Fruit fly (Drosophila melanogaster) whole organism, embryonic: ENCODE data around the gene Ir25a.
A peak's percentile ranks its signal among the peaks of the same experiment; 100 is the strongest.

Experiments
- Bgb ChIP-seq: fragments of 200-800 bp; sonication (Bioruptor generic); IDR thresholded peaks from 2 replicates; pipeline ENCODE4 v1.3.6; 2022; ENCODE audit warnings: missing biosample characterization, missing genetic modification characterization; ENCODE audit not compliant: partially characterized antibody
- C15 ChIP-seq: fragments of 200-800 bp; sonication (Bioruptor generic); IDR thresholded peaks from 3 replicates; pipeline ENCODE4 v1.3.6; 2022; ENCODE audit warnings: missing biosample characterization, missing genetic modification characterization
- CG10267 ChIP-seq: fragments of 200-800 bp; sonication (Bioruptor generic); optimal IDR thresholded peaks from 2 replicates; lab custom pipeline; 2018; ENCODE audit warnings: missing biosample characterization, mild to moderate bottlenecking, missing genetic modification characterization, moderate library complexity
- CG11695 ChIP-seq: fragments of 200-800 bp; sonication (Bioruptor generic); IDR thresholded peaks from 3 replicates; pipeline ENCODE4 v1.3.6; 2022; ENCODE audit warnings: missing biosample characterization, missing genetic modification characterization
- CG13123 ChIP-seq: fragments of 200-800 bp; sonication (Bioruptor generic); optimal IDR thresholded peaks from 2 replicates; lab custom pipeline; 2016; ENCODE audit warnings: missing biosample characterization, missing genetic modification characterization
- CG14860 ChIP-seq: fragments of 200-800 bp; sonication (Bioruptor generic); IDR thresholded peaks from 3 replicates; pipeline ENCODE4 v1.3.6; 2022; ENCODE audit warnings: missing biosample characterization, missing genetic modification characterization; ENCODE audit not compliant: partially characterized antibody
- CG17359 ChIP-seq: fragments of 200-800 bp; sonication (Bioruptor generic); optimal IDR thresholded peaks from 3 replicates; lab custom pipeline; 2018; ENCODE audit warnings: missing biosample characterization, mild to moderate bottlenecking, missing genetic modification characterization, moderate library complexity
- CG17829 ChIP-seq: fragments of 200-800 bp; optimal IDR thresholded peaks from 2 replicates; lab custom pipeline; 2019; ENCODE audit warnings: missing biosample characterization, mild to moderate bottlenecking, missing genetic modification characterization, moderate library complexity
- CG2116 ChIP-seq: fragments of 200-800 bp; sonication (Bioruptor generic); optimal IDR thresholded peaks from 3 replicates; lab custom pipeline; 2018; ENCODE audit warnings: missing biosample characterization, mild to moderate bottlenecking, missing genetic modification characterization
- CG2875 ChIP-seq: fragments of 200-800 bp; sonication (Bioruptor generic); optimal IDR thresholded peaks from 2 replicates; lab custom pipeline; 2017; ENCODE audit warnings: missing biosample characterization, mild to moderate bottlenecking, missing genetic modification characterization, missing genetic modification reagents
- CG34224 ChIP-seq: fragments of 200-800 bp; sonication (Bioruptor generic); IDR thresholded peaks from 3 replicates; pipeline ENCODE4 v1.3.6; 2022; ENCODE audit warnings: missing biosample characterization, missing genetic modification characterization; ENCODE audit not compliant: partially characterized antibody
- CG4617 ChIP-seq: fragments of 200-800 bp; sonication (Bioruptor generic); optimal IDR thresholded peaks from 3 replicates; lab custom pipeline; 2016; ENCODE audit warnings: missing biosample characterization, missing genetic modification characterization, borderline replicate concordance
- CG4854 ChIP-seq: fragments of 200-800 bp; sonication (Bioruptor generic); optimal IDR thresholded peaks from 2 replicates; lab custom pipeline; 2016; ENCODE audit warnings: missing biosample characterization, missing genetic modification characterization, inconsistent platforms
- CG6254 ChIP-seq: fragments of 200-800 bp; sonication (Bioruptor generic); optimal IDR thresholded peaks from 3 replicates; lab custom pipeline; 2017; ENCODE audit warnings: mild to moderate bottlenecking, missing biosample characterization, missing genetic modification reagents, missing genetic modification characterization
- CG6683 ChIP-seq: fragments of 200-800 bp; sonication (Bioruptor generic); optimal IDR thresholded peaks from 2 replicates; lab custom pipeline; 2017; ENCODE audit warnings: missing biosample characterization, mild to moderate bottlenecking, missing genetic modification characterization, missing genetic modification reagents
- CG7987 ChIP-seq: fragments of 200-800 bp; sonication (Bioruptor generic); optimal IDR thresholded peaks from 2 replicates; lab custom pipeline; 2018; ENCODE audit warnings: missing biosample characterization, mild to moderate bottlenecking, missing genetic modification characterization, moderate library complexity
- CG8924 ChIP-seq: fragments of 200-800 bp; optimal IDR thresholded peaks from 3 replicates; lab custom pipeline; 2019; ENCODE audit warnings: missing biosample characterization, mild to moderate bottlenecking, missing genetic modification characterization, moderate library complexity
- CG9797 ChIP-seq: fragments of 200-800 bp; sonication (Bioruptor generic); optimal IDR thresholded peaks from 3 replicates; lab custom pipeline; 2018; ENCODE audit warnings: missing biosample characterization, mild to moderate bottlenecking, missing genetic modification characterization
- Dek ChIP-seq: fragments of 200-800 bp; sonication (Bioruptor generic); optimal IDR thresholded peaks from 3 replicates; lab custom pipeline; 2019; ENCODE audit warnings: missing biosample characterization, mild to moderate bottlenecking, missing genetic modification characterization, moderate library complexity
- Dp ChIP-seq: fragments of 200-800 bp; sonication (Bioruptor generic); optimal IDR thresholded peaks from 2 replicates; lab custom pipeline; 2018; ENCODE audit warnings: missing biosample characterization, mild to moderate bottlenecking, missing genetic modification characterization, moderate library complexity
- E2f1 ChIP-seq: fragments of 200-800 bp; sonication (Bioruptor generic); IDR thresholded peaks from 2 replicates; pipeline ENCODE4 v1.3.6; 2022; ENCODE audit warnings: missing biosample characterization, missing genetic modification characterization
- E2f2 ChIP-seq: fragments of 200-800 bp; sonication (Bioruptor generic); IDR thresholded peaks from 2 replicates; pipeline ENCODE4 v1.3.6; 2022; ENCODE audit warnings: missing biosample characterization, missing genetic modification characterization
- NC2β ChIP-seq: fragments of 200-800 bp; sonication (Bioruptor generic); optimal IDR thresholded peaks from 2 replicates; lab custom pipeline; 2016; ENCODE audit warnings: missing biosample characterization, missing genetic modification characterization
- YL-1 ChIP-seq: fragments of 200-800 bp; sonication (Bioruptor generic); optimal IDR thresholded peaks from 3 replicates; lab custom pipeline; 2017; ENCODE audit warnings: missing biosample characterization, mild to moderate bottlenecking, missing genetic modification characterization
- ash1 ChIP-seq: fragments of 200-800 bp; sonication (Bioruptor generic); optimal IDR thresholded peaks from 2 replicates; lab custom pipeline; 2018; ENCODE audit warnings: missing biosample characterization, mild to moderate bottlenecking, missing genetic modification characterization
- az2 ChIP-seq: fragments of 200-800 bp; sonication (Bioruptor generic); optimal IDR thresholded peaks from 3 replicates; lab custom pipeline; 2016; ENCODE audit warnings: missing biosample characterization, missing genetic modification characterization
- bab2 ChIP-seq: fragments of 200-800 bp; sonication (Bioruptor generic); optimal IDR thresholded peaks from 2 replicates; lab custom pipeline; 2016; ENCODE audit warnings: missing biosample characterization, missing genetic modification characterization
- bbx ChIP-seq: fragments of 200-800 bp; sonication (Bioruptor generic); IDR thresholded peaks from 2 replicates; pipeline ENCODE4 v1.3.6; 2022; ENCODE audit warnings: missing biosample characterization, missing genetic modification characterization; ENCODE audit not compliant: partially characterized antibody
- cato ChIP-seq: fragments of 200-800 bp; sonication (Bioruptor generic); optimal IDR thresholded peaks from 2 replicates; lab custom pipeline; 2016; ENCODE audit warnings: missing biosample characterization, missing genetic modification characterization, borderline replicate concordance
- crc ChIP-seq: fragments of 200-800 bp; sonication (Bioruptor generic); optimal IDR thresholded peaks from 2 replicates; lab custom pipeline; 2016; ENCODE audit warnings: missing biosample characterization, missing genetic modification characterization
- crol ChIP-seq: fragments of 200-800 bp; sonication (Bioruptor generic); IDR thresholded peaks from 2 replicates; pipeline ENCODE4 v1.3.6; 2022; ENCODE audit warnings: missing biosample characterization, missing genetic modification characterization
- dan ChIP-seq: fragments of 200-800 bp; sonication (Bioruptor generic); IDR thresholded peaks from 2 replicates; pipeline ENCODE4 v1.3.6; 2022; ENCODE audit warnings: missing biosample characterization, missing genetic modification characterization
- danr ChIP-seq: fragments of 200-800 bp; sonication (Bioruptor generic); IDR thresholded peaks from 2 replicates; pipeline ENCODE4 v1.3.6; 2022; ENCODE audit warnings: missing biosample characterization, missing genetic modification characterization
- gcm ChIP-seq: fragments of 200-800 bp; sonication (Bioruptor generic); optimal IDR thresholded peaks from 2 replicates; lab custom pipeline; 2019; ENCODE audit warnings: missing biosample characterization, mild to moderate bottlenecking, missing genetic modification characterization, moderate library complexity
- ham ChIP-seq: fragments of 200-800 bp; sonication (Bioruptor generic); IDR thresholded peaks from 2 replicates; pipeline ENCODE4 v1.3.6; 2022; ENCODE audit warnings: missing biosample characterization, missing genetic modification characterization
- hb ChIP-seq: fragments of 200-800 bp; sonication (Bioruptor generic); IDR thresholded peaks from 3 replicates; pipeline ENCODE4 v1.3.6; 2022; ENCODE audit warnings: missing biosample characterization, missing genetic modification characterization; ENCODE audit not compliant: partially characterized antibody
- inv ChIP-seq: fragments of 200-800 bp; sonication (Bioruptor generic); IDR thresholded peaks from 2 replicates; pipeline ENCODE4 v1.3.6; 2022; ENCODE audit warnings: missing biosample characterization, missing genetic modification characterization; ENCODE audit not compliant: partially characterized antibody
- knrl ChIP-seq: fragments of 200-800 bp; sonication (Bioruptor generic); IDR thresholded peaks from 3 replicates; pipeline ENCODE4 v1.3.6; 2022; ENCODE audit warnings: missing biosample characterization, missing genetic modification characterization; ENCODE audit not compliant: partially characterized antibody
- lab ChIP-seq: fragments of 200-800 bp; sonication (Bioruptor generic); optimal IDR thresholded peaks from 3 replicates; lab custom pipeline; 2017; ENCODE audit warnings: missing biosample characterization, missing genetic modification characterization, mild to moderate bottlenecking, moderate library complexity, missing genetic modification reagents
- pzg ChIP-seq: fragments of 200-800 bp; sonication (Bioruptor generic); optimal IDR thresholded peaks from 3 replicates; lab custom pipeline; 2018; ENCODE audit warnings: missing biosample characterization, mild to moderate bottlenecking, missing genetic modification characterization, moderate library complexity
- repo ChIP-seq: fragments of 200-800 bp; sonication (Bioruptor generic); optimal IDR thresholded peaks from 2 replicates; lab custom pipeline; 2016; ENCODE audit warnings: missing biosample characterization, missing genetic modification characterization
- ro ChIP-seq: fragments of 200-800 bp; sonication (Bioruptor generic); IDR thresholded peaks from 2 replicates; pipeline ENCODE4 v1.3.6; 2022; ENCODE audit warnings: missing biosample characterization, missing genetic modification characterization
- row ChIP-seq: fragments of 200-800 bp; sonication (Bioruptor generic); IDR thresholded peaks from 3 replicates; pipeline ENCODE4 v1.3.6; 2022; ENCODE audit warnings: missing biosample characterization, missing genetic modification characterization
- sd ChIP-seq: fragments of 200-800 bp; sonication (Bioruptor generic); optimal IDR thresholded peaks from 3 replicates; lab custom pipeline; 2018; ENCODE audit warnings: missing biosample characterization, mild to moderate bottlenecking, missing genetic modification characterization, moderate library complexity
- shn ChIP-seq: fragments of 200-800 bp; sonication (Bioruptor generic); optimal IDR thresholded peaks from 3 replicates; lab custom pipeline; 2016; ENCODE audit warnings: missing biosample characterization, missing genetic modification characterization
- sr ChIP-seq: fragments of 200-800 bp; sonication (Bioruptor generic); IDR thresholded peaks from 3 replicates; pipeline ENCODE4 v1.3.6; 2022; ENCODE audit warnings: missing biosample characterization, missing genetic modification characterization
- trem ChIP-seq: fragments of 200-800 bp; optimal IDR thresholded peaks from 3 replicates; lab custom pipeline; 2019; ENCODE audit warnings: missing biosample characterization, mild to moderate bottlenecking, missing genetic modification characterization, moderate library complexity
- unc-4 ChIP-seq: fragments of 200-800 bp; sonication (Bioruptor generic); IDR thresholded peaks from 2 replicates; pipeline ENCODE4 v1.3.6; 2022; ENCODE audit warnings: missing biosample characterization, missing genetic modification characterization; ENCODE audit not compliant: partially characterized antibody
- vnd ChIP-seq: fragments of 200-800 bp; sonication (Bioruptor generic); IDR thresholded peaks from 3 replicates; pipeline ENCODE4 v1.3.6; 2022; ENCODE audit warnings: missing biosample characterization, missing genetic modification characterization; ENCODE audit not compliant: partially characterized antibody
- wor ChIP-seq: fragments of 200-800 bp; sonication (Bioruptor generic); IDR thresholded peaks from 2 replicates; pipeline ENCODE4 v1.3.6; 2022; ENCODE audit warnings: missing biosample characterization, missing genetic modification characterization

Gene Ir25a

DNA sequence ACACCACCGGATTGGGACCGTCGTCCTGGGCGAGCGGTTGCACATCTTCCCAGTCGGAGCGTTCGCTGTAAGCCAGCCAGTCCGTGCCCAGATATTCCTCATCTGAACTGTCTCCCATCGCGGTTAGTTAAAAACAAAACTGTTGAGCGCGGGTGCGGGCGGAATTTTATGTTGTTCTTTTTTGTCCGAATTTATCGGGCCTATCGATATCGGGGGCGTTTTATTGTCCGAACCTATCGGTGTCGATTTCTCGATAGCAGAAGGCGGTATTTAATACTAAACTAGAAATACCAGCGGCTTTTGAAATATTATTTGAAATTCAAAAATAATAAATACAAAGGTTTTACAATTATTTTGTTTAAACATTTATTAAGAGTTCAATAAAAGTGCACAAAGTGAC is 4.6 kb downstream of the Ir25a start, which contains the start of gene Fnta (continued):
- no peak for TF ChIP-seq sr (GFP tag; lab: Robert Waterston, UW)
- TF ChIP-seq unc-4 (GFP tag; lab: Robert Waterston, UW), result peak; percentile 78
- peak; percentile 80 for TF ChIP-seq Dp (GFP tag; lab: Kevin White, UChicago)
- TF ChIP-seq bbx (GFP tag; lab: Robert Waterston, UW), result peak; percentile 96
- no peak for TF ChIP-seq dan (GFP tag; lab: Robert Waterston, UW)
- TF ChIP-seq CG4854 (GFP tag; lab: Kevin White, UChicago), result no peak
- TF ChIP-seq bab2 (GFP tag; lab: Kevin White, UChicago), result no peak
- TF ChIP-seq CG2875 (GFP tag; lab: Kevin White, UChicago), result no peak
- TF ChIP-seq Dek (tag; lab: Kevin White, UChicago), result no peak
- peak; percentile 90 for TF ChIP-seq Bgb (GFP tag; lab: Robert Waterston, UW)
- no peak for TF ChIP-seq C15
- peak; percentile 19 for TF ChIP-seq YL-1 (GFP tag; lab: Kevin White, UChicago)
- TF ChIP-seq crol (GFP tag; lab: Robert Waterston, UW), result no peak
- peak; percentile 93 for TF ChIP-seq CG34224
- TF ChIP-seq hb (GFP tag; lab: Robert Waterston, UW), result peak; percentile 88
- TF ChIP-seq CG6683 (GFP tag; lab: Kevin White, UChicago), result no peak
- TF ChIP-seq E2f2 (GFP tag; lab: Robert Waterston, UW), result peak; percentile 89
- TF ChIP-seq CG11695 (GFP tag; lab: Robert Waterston, UW), result 0 out of 3 replicates have a peak, but pooled peaks have one; percentile 22
- TF ChIP-seq ro, result no peak
- no peak for TF ChIP-seq ash1
- no peak for TF ChIP-seq lab (GFP tag; lab: Kevin White, UChicago)
- TF ChIP-seq CG2116 (GFP tag; lab: Kevin White, UChicago), result peak; percentile 45
- TF ChIP-seq CG6254, result no peak
- no peak for TF ChIP-seq NC2β (GFP tag; lab: Kevin White, UChicago)
- peak; percentile 29 for TF ChIP-seq CG10267 (tag; lab: Kevin White, UChicago)
- TF ChIP-seq sd (tag; lab: Kevin White, UChicago), result peak; percentile 54
- TF ChIP-seq cato (GFP tag; lab: Kevin White, UChicago), result no peak
- TF ChIP-seq repo, result no peak
- no peak for TF ChIP-seq CG8924
- TF ChIP-seq CG9797, result peak; percentile 26
- TF ChIP-seq CG7987 (GFP tag; lab: Kevin White, UChicago), result no peak
- TF ChIP-seq E2f1 (GFP tag; lab: Robert Waterston, UW), result no peak
- peak; percentile 32 for TF ChIP-seq trem (tag; lab: Kevin White, UChicago)
- no peak for TF ChIP-seq crc (GFP tag; lab: Kevin White, UChicago)
- TF ChIP-seq vnd (GFP tag; lab: Robert Waterston, UW), result peak; percentile 82
- no peak for TF ChIP-seq CG13123 (GFP tag; lab: Kevin White, UChicago)
- peak; percentile 24; the same call in 1 of the 3 replicates for TF ChIP-seq knrl (GFP tag; lab: Robert Waterston, UW)
- TF ChIP-seq gcm (GFP tag; lab: Kevin White, UChicago), result peak; percentile 51
- TF ChIP-seq CG14860 (GFP tag; lab: Robert Waterston, UW), result peak; percentile 81; the same call in 2 of the 3 replicates
- no peak for TF ChIP-seq ham
- TF ChIP-seq shn, result no peak
- TF ChIP-seq CG4617 (GFP tag; lab: Kevin White, UChicago), result peak; percentile 21
- peak; percentile 47 for TF ChIP-seq pzg
- TF ChIP-seq inv, result peak; percentile 36
- no peak for TF ChIP-seq row
- peak; percentile 32 for TF ChIP-seq CG17829 (tag; lab: Kevin White, UChicago)
- TF ChIP-seq danr, result no peak
- TF ChIP-seq CG17359, result no peak
- no peak for TF ChIP-seq az2 (GFP tag; lab: Kevin White, UChicago)
- TF ChIP-seq wor (GFP tag; lab: Robert Waterston, UW), result no peak
